Worm (Caenorhabditis elegans): ENCODE results near the gene mkk-4.
A peak's percentile ranks its signal among the peaks of the same experiment; 100 is the strongest.

mkk-4 gene

DNA sequence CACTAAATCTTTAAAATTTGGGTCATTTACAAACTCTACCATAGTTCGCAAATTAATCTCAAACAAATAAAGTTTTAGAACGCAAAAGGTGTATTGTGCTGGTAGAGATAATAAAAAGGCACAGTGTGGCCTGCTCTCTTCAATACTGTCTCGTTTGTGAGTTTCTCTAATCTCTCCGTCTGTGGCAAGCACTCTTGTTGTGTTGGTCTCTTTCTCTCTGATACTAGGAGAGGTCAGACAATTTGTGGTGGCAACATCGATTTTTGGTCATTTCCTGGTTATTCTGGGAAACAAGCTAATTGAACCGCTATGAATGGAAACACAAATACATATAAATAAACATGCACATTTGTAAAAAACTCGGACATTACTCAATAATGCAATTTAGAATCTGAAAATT is 46.6 kb downstream of the mkk-4 start, which contains the start of gene ZC373.5 (continued):
- peak; percentile 48 for TF ChIP-seq lin-14 (GFP tag; optimal IDR thresholded peaks at IDR 0.05)
- TF ChIP-seq nhr-237 (tag; optimal IDR thresholded peaks at IDR 0.05), result no peak
- TF ChIP-seq lin-15B (tag; optimal IDR thresholded peaks at IDR 0.05), result no peak
- no peak for TF ChIP-seq elt-3 (tag; optimal IDR thresholded peaks at IDR 0.05)
- no peak for TF ChIP-seq sox-4 (tag; optimal IDR thresholded peaks at IDR 0.05)
- TF ChIP-seq nhr-19 (GFP tag; conservative IDR thresholded peaks at IDR 0.05), result no peak
- TF ChIP-seq snu-23 (GFP tag; optimal IDR thresholded peaks at IDR 0.05), result peak; percentile 27

ce11 chrX:10074988-10075387 is 47.3 kb downstream of the mkk-4 start, which contains the start of gene dao-4:
Gene dao-4 (plus strand): TSS chrX:10075288.
- TF ChIP-seq mep-1 (tag; optimal IDR thresholded peaks at IDR 0.05) (no peak), nhr-12 (tag; optimal IDR thresholded peaks at IDR 0.05) (no peak), skn-1 (tag; optimal IDR thresholded peaks at IDR 0.05) (no peak), ceh-88 (GFP tag; IDR thresholded peaks at IDR 0.05) (no peak), pax-3 (tag; optimal IDR thresholded peaks at IDR 0.05) (no peak), egl-27 (tag; optimal IDR thresholded peaks at IDR 0.05) (no peak), F16B12.6 (tag; optimal IDR thresholded peaks at IDR 0.05) (no peak), hlh-4 (tag; optimal IDR thresholded peaks at IDR 0.05) (no peak), nhr-11 (tag; optimal IDR thresholded peaks at IDR 0.05) (no peak), elt-3 (tag; optimal IDR thresholded peaks at IDR 0.05) (no peak), nhr-84 (tag; optimal IDR thresholded peaks at IDR 0.05) (no peak), sup-37 (GFP tag; optimal IDR thresholded peaks at IDR 0.05) (no peak), C34B4.2 (tag; optimal IDR thresholded peaks at IDR 0.05) (no peak), fkh-8 (tag; optimal IDR thresholded peaks at IDR 0.05) (no peak), C16A3.4 (tag; optimal IDR thresholded peaks at IDR 0.05) (no peak), ama-1 (optimal IDR thresholded peaks at IDR 0.05) (no peak)

DNA sequence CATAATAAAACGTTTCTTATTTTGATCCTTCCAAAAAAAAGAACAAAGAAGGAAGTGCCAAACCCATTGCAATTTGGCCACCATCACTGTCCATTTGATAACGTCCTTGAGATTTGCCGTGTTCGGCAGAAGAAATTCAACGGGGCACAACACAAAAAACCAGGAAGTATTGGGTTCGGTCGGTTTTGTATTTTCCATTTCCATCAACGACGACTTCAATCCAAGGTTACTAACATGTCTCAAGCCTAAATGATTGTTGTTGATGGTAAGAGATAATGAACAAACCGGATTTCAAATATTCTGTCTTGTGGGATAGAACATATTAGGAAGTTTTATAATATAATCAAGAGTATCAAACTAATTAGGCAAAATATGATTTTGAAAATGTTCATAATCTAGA is 48.7 kb downstream of the mkk-4 start:
- TF ChIP-seq mab-9 (GFP tag; IDR thresholded peaks at IDR 0.05) (no peak), nhr-85 (tag) (peak; percentile 58), tbx-2 (tag; optimal IDR thresholded peaks at IDR 0.05) (peak; percentile 8), blmp-1 (tag; optimal IDR thresholded peaks at IDR 0.05) (peak; percentile 50)

DNA sequence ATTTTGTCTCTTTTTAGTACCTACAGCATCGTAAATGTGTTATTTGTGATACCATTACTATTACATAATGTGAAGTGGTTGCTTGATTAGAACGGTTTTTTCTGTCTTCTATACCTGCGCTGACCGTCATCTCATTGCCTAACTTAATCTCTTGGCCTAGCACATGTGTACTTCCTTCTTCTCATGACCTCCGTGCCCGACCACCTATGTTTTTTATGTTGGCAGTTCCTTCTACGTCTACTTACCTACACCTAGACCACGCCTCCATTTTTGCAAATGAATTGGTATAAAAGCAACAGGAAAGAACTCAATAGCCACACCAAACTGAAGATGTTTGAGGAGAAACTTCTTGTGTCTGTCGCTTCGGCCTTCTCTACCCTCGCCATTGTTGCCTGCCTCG is 49.6 kb downstream of the mkk-4 start, which contains the start of gene col-176:
col-176 (plus strand) TSS at position 301 of the 400 bp plus-strand sequence.
- TF ChIP-seq hlh-17 (GFP tag; optimal IDR thresholded peaks at IDR 0.05; ENCODE audit: borderline replicate concordance) (no peak), tbx-2 (tag; optimal IDR thresholded peaks at IDR 0.05) (peak; percentile 19), dsc-1 (tag; optimal IDR thresholded peaks at IDR 0.05) (no peak), efl-1 (optimal IDR thresholded peaks at IDR 0.05) (no peak), efl-1 (GFP tag; optimal IDR thresholded peaks at IDR 0.05 in 1 of 2) (peak in 1 of 2 experiments; percentile 39)

ce11 chrX:10078089-10078488 is 50.4 kb downstream of the mkk-4 start:
- TF ChIP-seq efl-1 (optimal IDR thresholded peaks at IDR 0.05), result no peak
- peak in 1 of 2 experiments; percentile 81 for TF ChIP-seq efl-1 (GFP tag; optimal IDR thresholded peaks at IDR 0.05 in 1 of 2)
- peak; percentile 79 for TF ChIP-seq ceh-8 (GFP tag; optimal IDR thresholded peaks at IDR 0.05)
- no peak for TF ChIP-seq nhr-71 (tag; optimal IDR thresholded peaks at IDR 0.05)

DNA sequence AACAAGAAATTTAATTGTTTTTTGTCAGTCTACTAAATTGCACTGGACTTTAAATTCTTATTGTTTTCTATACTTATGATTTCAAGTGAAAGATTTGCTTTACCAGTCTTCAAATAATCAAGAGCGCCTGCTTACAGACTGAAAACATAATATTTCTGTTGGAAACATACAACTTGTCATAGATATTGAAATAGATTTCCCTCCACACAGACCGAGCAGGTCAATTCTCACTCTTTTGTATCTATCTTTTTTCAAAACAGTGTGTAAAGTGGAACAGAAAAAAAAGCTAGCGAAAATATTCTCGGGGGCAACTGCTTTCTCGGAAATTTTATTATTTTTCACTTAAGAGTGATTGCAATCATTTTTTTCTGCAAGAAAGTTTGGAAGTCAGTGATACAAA is 51.0 kb downstream of the mkk-4 start:
- no peak for TF ChIP-seq mef-2 (tag; optimal IDR thresholded peaks at IDR 0.05)
- no peak for TF ChIP-seq ceh-90 (tag; optimal IDR thresholded peaks at IDR 0.05)
- TF ChIP-seq aly-2 (tag; optimal IDR thresholded peaks at IDR 0.05), result peak; percentile 64
- no peak for TF ChIP-seq C04F5.9 (tag; optimal IDR thresholded peaks at IDR 0.05)
- no peak for TF ChIP-seq fkh-4 (tag; optimal IDR thresholded peaks at IDR 0.05; ENCODE audit: borderline replicate concordance)
- peak; percentile 11 for TF ChIP-seq tbx-2 (tag; optimal IDR thresholded peaks at IDR 0.05)
- no peak for TF ChIP-seq dsc-1 (tag; optimal IDR thresholded peaks at IDR 0.05)
- TF ChIP-seq nhr-90 (tag; optimal IDR thresholded peaks at IDR 0.05; ENCODE audit: poor library complexity), result no peak
- no peak for TF ChIP-seq fkh-8 (tag; optimal IDR thresholded peaks at IDR 0.05)

Data from whole organism, L1 larva.